Worm (Caenorhabditis elegans) whole organism, young adult: ENCODE results near the gene ZK688.1.

Source experiments
- B0035.1 ChIP-seq: sonication (generic microtip); optimal IDR thresholded peaks from 2 replicates; lab custom pipeline; 2016; ENCODE audit warnings: missing genetic modification characterization, mild to moderate bottlenecking, missing compliant biosample characterization, missing genotype, missing genetic modification reagents
- T26A5.8 ChIP-seq: sonication (generic microtip); optimal IDR thresholded peaks from 2 replicates; lab custom pipeline; 2016; ENCODE audit warnings: missing genetic modification characterization, missing compliant biosample characterization
- akir-1 ChIP-seq: fragments of 200-800 bp; sonication (Bioruptor generic); optimal IDR thresholded peaks from 2 replicates; lab custom pipeline; 2018; ENCODE audit warnings: mild to moderate bottlenecking, missing genetic modification characterization, moderate library complexity, missing compliant biosample characterization
- attf-3 ChIP-seq: fragments of 200-800 bp; sonication (Bioruptor generic); conservative IDR thresholded peaks from 2 replicates; pipeline ENCODE4 v1.3.6; 2022; ENCODE audit warnings: missing genetic modification reagents, missing genetic modification characterization, missing compliant biosample characterization
- ceh-58 ChIP-seq: fragments of 200-800 bp; sonication (Bioruptor generic); IDR thresholded peaks from 2 replicates; pipeline ENCODE4 v1.3.6; 2022; ENCODE audit warnings: missing genetic modification characterization, missing compliant biosample characterization
- egl-18 ChIP-seq: fragments of 200-800 bp; sonication (Bioruptor generic); IDR thresholded peaks from 2 replicates; pipeline ENCODE4 v1.3.6; 2022; ENCODE audit warnings: missing genetic modification reagents, missing genetic modification characterization, missing compliant biosample characterization
- lin-54 ChIP-seq: fragments of 200-800 bp; sonication (Bioruptor generic); optimal IDR thresholded peaks from 2 replicates; lab custom pipeline; 2018; ENCODE audit warnings: mild to moderate bottlenecking, missing genetic modification characterization, missing compliant biosample characterization
- lsl-1 ChIP-seq: fragments of 200-800 bp; sonication (Bioruptor generic); optimal IDR thresholded peaks from 2 replicates; lab custom pipeline; 2018; ENCODE audit warnings: mild to moderate bottlenecking, missing genetic modification characterization, moderate library complexity, missing compliant biosample characterization
- madf-8 ChIP-seq: fragments of 200-800 bp; sonication (Bioruptor generic); conservative IDR thresholded peaks from 2 replicates; pipeline ENCODE4 v1.3.6; 2022; ENCODE audit warnings: missing genetic modification reagents, missing genetic modification characterization, missing compliant biosample characterization
- sdz-38 ChIP-seq: sonication (generic microtip); optimal IDR thresholded peaks from 2 replicates; lab custom pipeline; 2016; ENCODE audit warnings: missing genotype, missing genetic modification characterization, missing compliant biosample characterization
- unc-62 ChIP-seq: fragments of 150-350 bp; optimal IDR thresholded peaks from 2 replicates; lab custom pipeline; 2014; ENCODE audit warnings: missing biosample characterization, missing genetic modification reagents, missing genetic modification characterization

ce11 chrIII:7897733-7898132 is 11.6 kb upstream of the ZK688.1 start:
- no peak for TF ChIP-seq lsl-1 (GFP tag; lab: Kevin White, UChicago)
- TF ChIP-seq ceh-58 (GFP tag; lab: Robert Waterston, UW) = no peak
- TF ChIP-seq madf-8 (GFP tag; lab: Robert Waterston, UW) = no peak
- no peak for TF ChIP-seq lin-54
- TF ChIP-seq akir-1 (GFP tag; lab: Kevin White, UChicago) = no peak
- TF ChIP-seq T26A5.8 (tag; lab: Kevin White, UChicago) = no peak
- no peak for TF ChIP-seq unc-62 (GFP tag; lab: Kevin White, UChicago)
- no peak for TF ChIP-seq sdz-38 (tag; lab: Kevin White, UChicago)
- TF ChIP-seq B0035.1 (tag; lab: Kevin White, UChicago) = no peak
- no peak for TF ChIP-seq attf-3
- no peak for TF ChIP-seq egl-18 (GFP tag; lab: Robert Waterston, UW)
